Worm (Caenorhabditis elegans) whole organism, mixed stage, embryonic: ENCODE data around the gene T28A8.4.

ENCODE experiments used
- M03D4.4 ChIP-seq: sonication (generic microtip); optimal IDR thresholded peaks from 2 replicates; lab custom pipeline; 2017; ENCODE audit warnings: mild to moderate bottlenecking, missing genetic modification characterization, missing compliant biosample characterization
- bed-3 ChIP-seq: fragments of 200-800 bp; sonication (Bioruptor generic); optimal IDR thresholded peaks from 3 replicates; lab custom pipeline; 2018; ENCODE audit warnings: mild to moderate bottlenecking, missing genetic modification characterization, moderate library complexity, missing compliant biosample characterization
- blmp-1 ChIP-seq: fragments of 150-350 bp; optimal IDR thresholded peaks from 2 replicates; lab custom pipeline; 2014; ENCODE audit warnings: missing biosample characterization, missing genetic modification characterization
- ceh-39 ChIP-seq: fragments of 150-350 bp; optimal IDR thresholded peaks from 2 replicates; lab custom pipeline; 2014; ENCODE audit warnings: missing biosample characterization, missing genetic modification characterization
- ceh-43 ChIP-seq: fragments of 200-800 bp; sonication (Bioruptor generic); optimal IDR thresholded peaks from 2 replicates; lab custom pipeline; 2018; ENCODE audit warnings: mild to moderate bottlenecking, missing genetic modification characterization, moderate library complexity, missing compliant biosample characterization
- ces-1 ChIP-seq: fragments of 150-350 bp; optimal IDR thresholded peaks from 2 replicates; lab custom pipeline; 2014; ENCODE audit warnings: missing biosample characterization, missing genetic modification reagents, missing genetic modification characterization
- cnd-1 ChIP-seq: fragments of 200-800 bp; sonication (Bioruptor generic); optimal IDR thresholded peaks from 2 replicates; lab custom pipeline; 2018; ENCODE audit warnings: mild to moderate bottlenecking, missing genetic modification characterization, missing compliant biosample characterization
- drap-1 ChIP-seq: fragments of 200-800 bp; sonication (Bioruptor generic); optimal IDR thresholded peaks from 3 replicates; lab custom pipeline; 2018; ENCODE audit warnings: mild to moderate bottlenecking, missing genetic modification characterization, missing compliant biosample characterization
- elt-1 ChIP-seq: sonication (generic microtip); optimal IDR thresholded peaks from 2 replicates; lab custom pipeline; 2017; ENCODE audit warnings: missing genetic modification characterization, mild to moderate bottlenecking, missing compliant biosample characterization, antibody characterized with exemption, moderate library complexity, borderline replicate concordance; ENCODE audit not compliant: insufficient read depth
- elt-3 ChIP-seq: fragments of 150-350 bp; optimal IDR thresholded peaks from 2 replicates; lab custom pipeline; 2014; ENCODE audit warnings: missing biosample characterization, missing genetic modification characterization
- flh-1 ChIP-seq: fragments of 200-800 bp; sonication (Bioruptor generic); optimal IDR thresholded peaks from 2 replicates; lab custom pipeline; 2018; ENCODE audit warnings: mild to moderate bottlenecking, missing genetic modification characterization, moderate library complexity, missing compliant biosample characterization
- ham-2 ChIP-seq: fragments of 200-800 bp; sonication (Bioruptor generic); optimal IDR thresholded peaks from 2 replicates; lab custom pipeline; 2018; ENCODE audit warnings: mild to moderate bottlenecking, missing genetic modification characterization, missing compliant biosample characterization
- lin-32 ChIP-seq: fragments of 200-800 bp; sonication (Bioruptor generic); optimal IDR thresholded peaks from 2 replicates; lab custom pipeline; 2018; ENCODE audit warnings: mild to moderate bottlenecking, missing genetic modification characterization, missing compliant biosample characterization
- lsy-2 ChIP-seq: fragments of 150-350 bp; optimal IDR thresholded peaks from 2 replicates; lab custom pipeline; 2014; ENCODE audit warnings: missing biosample characterization, missing genetic modification characterization
- mab-5 ChIP-seq: fragments of 150-350 bp; optimal IDR thresholded peaks from 2 replicates; lab custom pipeline; 2014; ENCODE audit warnings: missing biosample characterization, missing genetic modification characterization
- mep-1 ChIP-seq: fragments of 150-350 bp; optimal IDR thresholded peaks from 2 replicates; lab custom pipeline; 2017; ENCODE audit warnings: missing biosample characterization, missing genetic modification reagents, missing genetic modification characterization, inconsistent platforms
- mls-2 ChIP-seq: sonication (generic microtip); optimal IDR thresholded peaks from 2 replicates; lab custom pipeline; 2016; ENCODE audit warnings: mild to moderate bottlenecking, missing genetic modification characterization, moderate library complexity, missing compliant biosample characterization
- nhr-12 ChIP-seq: fragments of 150-350 bp; optimal IDR thresholded peaks from 2 replicates; lab custom pipeline; 2014; ENCODE audit warnings: missing biosample characterization, missing genetic modification characterization
- nhr-2 ChIP-seq: fragments of 150-350 bp; optimal IDR thresholded peaks from 2 replicates; lab custom pipeline; 2014; ENCODE audit warnings: missing biosample characterization, missing genetic modification characterization
- nhr-237 ChIP-seq: fragments of 150-350 bp; optimal IDR thresholded peaks from 2 replicates; lab custom pipeline; 2014; ENCODE audit warnings: missing biosample characterization, missing genetic modification characterization
- nhr-28 ChIP-seq: fragments of 150-350 bp; optimal IDR thresholded peaks from 2 replicates; lab custom pipeline; 2014; ENCODE audit warnings: missing biosample characterization, missing genetic modification characterization
- nhr-76 ChIP-seq: sonication (generic microtip); optimal IDR thresholded peaks from 2 replicates; lab custom pipeline; 2017; ENCODE audit warnings: missing biosample characterization, missing genetic modification characterization
- pha-4 ChIP-seq: fragments of 150-350 bp; optimal IDR thresholded peaks from 2 replicates; lab custom pipeline; 2018; ENCODE audit warnings: missing biosample characterization, missing genetic modification reagents, missing genetic modification characterization
- sem-2 ChIP-seq: fragments of 200-800 bp; sonication (Bioruptor generic); optimal IDR thresholded peaks from 2 replicates; lab custom pipeline; 2018; ENCODE audit warnings: mild to moderate bottlenecking, missing genetic modification characterization, missing compliant biosample characterization
- snpc-4 ChIP-seq: fragments of 150-350 bp; optimal IDR thresholded peaks from 2 replicates; lab custom pipeline; 2014; ENCODE audit warnings: missing biosample characterization, missing genetic modification characterization
- sptf-1 ChIP-seq: sonication (generic microtip); optimal IDR thresholded peaks from 2 replicates; lab custom pipeline; 2017; ENCODE audit warnings: mild to moderate bottlenecking, missing genetic modification characterization, moderate library complexity, missing compliant biosample characterization
- tbx-8 ChIP-seq: fragments of 200-800 bp; sonication (Bioruptor generic); optimal IDR thresholded peaks from 2 replicates; lab custom pipeline; 2018; ENCODE audit warnings: mild to moderate bottlenecking, missing genetic modification characterization, moderate library complexity, missing compliant biosample characterization
- unc-120 ChIP-seq: sonication (generic microtip); optimal IDR thresholded peaks from 2 replicates; lab custom pipeline; 2017; ENCODE audit warnings: missing genetic modification characterization, missing compliant biosample characterization; ENCODE audit not compliant: poor library complexity, severe bottlenecking
- unc-39 ChIP-seq: fragments of 150-350 bp; optimal IDR thresholded peaks from 2 replicates; lab custom pipeline; 2014; ENCODE audit warnings: missing biosample characterization, missing genetic modification characterization
- unc-62 ChIP-seq: fragments of 150-350 bp; optimal IDR thresholded peaks from 2 replicates; lab custom pipeline; 2014; ENCODE audit warnings: missing biosample characterization, missing genetic modification reagents, missing genetic modification characterization
- zip-8 ChIP-seq: fragments of 150-350 bp; optimal IDR thresholded peaks from 2 replicates; lab custom pipeline; 2014; ENCODE audit warnings: missing biosample characterization, missing genetic modification characterization
- ztf-11 ChIP-seq: fragments of 150-350 bp; optimal IDR thresholded peaks from 2 replicates; lab custom pipeline; 2014; ENCODE audit warnings: missing biosample characterization, missing genetic modification characterization

The T28A8.4 gene

DNA sequence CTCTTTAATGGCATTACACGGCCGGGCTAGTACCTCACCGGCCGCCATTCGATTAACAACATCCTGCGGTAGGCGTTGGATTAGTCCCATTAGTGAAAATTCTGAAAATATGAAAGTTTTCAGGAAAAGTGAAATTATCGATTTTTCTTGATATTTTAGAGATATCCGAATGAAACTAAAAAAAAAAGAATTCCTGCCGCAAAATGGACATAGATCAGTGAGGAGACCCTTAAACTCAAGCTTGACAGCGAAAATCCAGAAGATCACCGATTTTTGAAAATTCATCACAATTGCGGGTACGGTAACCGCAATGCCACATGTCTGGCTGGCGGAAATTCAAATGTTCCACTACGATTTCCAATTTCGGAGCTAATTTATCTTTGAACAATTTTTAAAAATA is 11.0 kb downstream of the T28A8.4 start, which contains the start of gene mlh-1:
TSS of gene mlh-1 (minus strand) at position 101 of the 400 bp plus-strand sequence.
- TF ChIP-seq ces-1 (GFP tag; lab: Kevin White, UChicago) (peak; percentile 21), tbx-8 (GFP tag; lab: Kevin White, UChicago) (no peak), sem-2 (GFP tag; lab: Kevin White, UChicago) (no peak), ceh-43 (GFP tag; lab: Kevin White, UChicago) (no peak), unc-62 (GFP tag; lab: Kevin White, UChicago) (no peak)
- TF ChIP-seq, all 35 proteins: peak for 1

DNA sequence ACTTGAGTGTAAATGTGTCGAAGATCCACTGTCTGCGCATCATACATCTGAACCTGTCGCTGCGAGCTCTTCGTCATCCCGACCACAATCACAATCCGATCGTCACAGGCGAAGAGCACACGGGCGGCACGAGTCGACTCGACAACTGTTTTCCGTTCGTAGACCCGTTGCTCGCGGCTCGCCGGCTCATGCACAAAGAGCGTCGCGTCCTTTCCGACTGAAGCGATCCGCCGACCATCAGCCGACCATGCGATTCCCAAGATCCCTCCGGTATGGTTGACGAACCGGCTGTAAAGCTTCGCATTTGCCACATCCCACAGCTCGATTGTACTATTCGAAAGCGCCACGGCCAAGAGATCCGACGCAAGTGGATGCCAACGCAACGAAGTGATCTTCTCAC is 15.0 kb downstream of the T28A8.4 start:
- TF ChIP-seq snpc-4 (tag; lab: Kevin White, UChicago) (no peak), bed-3 (GFP tag; lab: Kevin White, UChicago) (no peak), nhr-2 (tag; lab: Kevin White, UChicago) (no peak), blmp-1 (tag; lab: Kevin White, UChicago) (no peak), lsy-2 (no peak), nhr-28 (tag; lab: Kevin White, UChicago) (no peak), flh-1 (no peak), lin-32 (no peak), nhr-237 (no peak), zip-8 (tag; lab: Kevin White, UChicago) (no peak), ceh-39 (tag; lab: Kevin White, UChicago) (no peak), M03D4.4 (tag; lab: Kevin White, UChicago) (no peak), unc-62 (GFP tag; lab: Kevin White, UChicago) (no peak), drap-1 (no peak)

DNA sequence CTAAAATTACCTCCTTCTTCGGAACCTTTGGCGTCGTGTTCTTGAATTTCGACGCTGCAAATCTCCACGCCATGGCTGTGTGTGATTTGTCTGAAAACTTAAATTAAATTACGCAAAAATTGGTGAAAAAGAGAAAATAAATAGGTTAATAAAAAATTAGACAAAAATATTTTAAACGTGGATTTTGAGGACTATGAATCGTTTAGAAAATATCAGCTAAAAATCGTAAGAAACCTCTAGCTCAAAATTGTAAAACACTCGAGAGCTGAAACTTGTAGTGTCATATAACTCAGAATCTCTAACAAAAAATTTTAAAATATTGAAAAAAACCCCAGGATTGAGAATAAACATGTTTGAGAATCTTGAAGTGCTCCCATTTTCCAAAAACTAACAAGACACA is 20.5 kb downstream of the T28A8.4 start, which contains the start of gene pod-1:
TSS of gene pod-1 (minus strand) at position 101 of the 400 bp plus-strand sequence.
- TF ChIP-seq unc-62 (GFP tag; lab: Kevin White, UChicago): no peak
- TF ChIP-seq nhr-2 (tag; lab: Kevin White, UChicago): no peak
- TF ChIP-seq lsy-2: no peak
- no peak for TF ChIP-seq ces-1 (GFP tag; lab: Kevin White, UChicago)
- TF ChIP-seq ztf-11 (tag; lab: Kevin White, UChicago): no peak
- TF ChIP-seq ceh-43 (GFP tag; lab: Kevin White, UChicago): no peak
- no peak for TF ChIP-seq mls-2 (tag; lab: Kevin White, UChicago)
- no peak for TF ChIP-seq blmp-1 (tag; lab: Kevin White, UChicago)
- no peak for TF ChIP-seq M03D4.4 (tag; lab: Kevin White, UChicago)
- no peak for TF ChIP-seq sem-2 (GFP tag; lab: Kevin White, UChicago)

DNA sequence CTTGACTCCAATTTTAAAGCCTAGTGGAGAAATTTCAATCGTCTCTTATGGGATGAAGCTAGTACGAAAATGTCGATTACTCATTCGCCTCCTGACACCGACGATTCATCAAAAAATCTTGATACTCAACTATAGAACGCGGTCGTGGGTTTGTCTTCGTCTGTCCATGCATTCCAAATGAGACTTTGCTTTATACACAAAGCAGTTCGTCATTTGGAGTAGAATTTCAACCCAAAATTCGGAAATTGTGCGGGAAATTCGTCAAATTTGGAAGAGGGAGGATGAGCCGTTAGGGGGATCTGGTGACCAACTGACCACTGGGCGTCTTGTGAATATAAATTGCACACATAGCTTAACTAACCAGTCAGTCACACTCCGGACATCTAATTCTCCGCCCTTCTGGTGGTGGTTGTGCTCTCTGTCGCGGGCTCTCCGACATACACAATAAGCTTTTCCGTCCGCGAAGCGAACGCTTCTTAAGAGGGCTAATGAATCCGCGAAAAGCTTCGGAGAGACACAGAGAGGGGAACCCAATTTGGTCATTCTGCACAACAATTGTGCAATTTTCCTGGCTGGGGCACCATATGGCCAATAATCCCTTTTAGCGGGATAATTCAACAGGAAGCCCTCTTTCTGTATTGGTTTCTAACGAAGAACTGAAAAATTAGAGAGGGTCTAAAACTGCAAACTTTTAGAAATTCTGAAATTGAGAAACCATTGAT is 21.8 kb downstream of the T28A8.4 start:
- no peak for TF ChIP-seq ham-2
- TF ChIP-seq sem-2 (GFP tag; lab: Kevin White, UChicago): no peak
- no peak for TF ChIP-seq elt-1 (tag; lab: Kevin White, UChicago)
- TF ChIP-seq ces-1 (GFP tag; lab: Kevin White, UChicago): peak; percentile 97
- TF ChIP-seq ceh-39 (tag; lab: Kevin White, UChicago): no peak
- no peak for TF ChIP-seq mep-1 (tag; lab: Kevin White, UChicago)
- peak; percentile 63 for TF ChIP-seq sptf-1 (tag; lab: Kevin White, UChicago)
- TF ChIP-seq nhr-237: no peak
- TF ChIP-seq M03D4.4 (tag; lab: Kevin White, UChicago): no peak
- peak; percentile 64 for TF ChIP-seq mls-2 (tag; lab: Kevin White, UChicago)
- TF ChIP-seq mab-5 (tag; lab: Kevin White, UChicago): no peak
- no peak for TF ChIP-seq tbx-8 (GFP tag; lab: Kevin White, UChicago)
- TF ChIP-seq snpc-4 (tag; lab: Kevin White, UChicago): no peak
- no peak for TF ChIP-seq nhr-12 (tag; lab: Kevin White, UChicago)
- no peak for TF ChIP-seq lsy-2
- peak; percentile 67 for TF ChIP-seq cnd-1 (tag; lab: Kevin White, UChicago)
- no peak for TF ChIP-seq bed-3 (GFP tag; lab: Kevin White, UChicago)
- TF ChIP-seq lin-32: peak; percentile 36
- TF ChIP-seq unc-120 (tag; lab: Kevin White, UChicago): no peak

DNA sequence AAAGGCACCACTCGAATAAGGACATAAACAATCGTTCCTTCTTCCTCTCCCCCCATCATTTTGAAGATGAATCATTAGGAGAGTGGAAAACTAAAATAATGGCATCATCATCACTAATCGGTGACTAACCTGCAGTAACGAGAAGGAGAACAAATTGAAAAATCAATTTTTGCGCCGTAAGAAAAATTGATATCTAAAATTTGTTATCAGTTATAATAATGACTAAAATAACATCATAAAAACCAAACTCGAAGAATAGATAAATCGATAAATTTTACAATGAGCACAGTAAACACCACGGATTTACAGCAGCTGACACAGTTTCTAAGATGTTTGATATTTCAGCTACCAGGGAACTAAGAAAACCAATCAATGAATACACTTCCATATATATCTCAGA is 22.7 kb downstream of the T28A8.4 start:
- TF ChIP-seq unc-62 (GFP tag; lab: Kevin White, UChicago) (no peak), mls-2 (tag; lab: Kevin White, UChicago) (no peak), sptf-1 (tag; lab: Kevin White, UChicago) (no peak), ceh-43 (GFP tag; lab: Kevin White, UChicago) (no peak), flh-1 (no peak), blmp-1 (tag; lab: Kevin White, UChicago) (no peak), snpc-4 (tag; lab: Kevin White, UChicago) (no peak), ztf-11 (tag; lab: Kevin White, UChicago) (no peak), unc-39 (no peak), nhr-12 (tag; lab: Kevin White, UChicago) (no peak), mab-5 (tag; lab: Kevin White, UChicago) (no peak), lsy-2 (no peak), nhr-76 (no peak), elt-3 (tag; lab: Kevin White, UChicago) (no peak), pha-4 (tag; lab: Kevin White, UChicago) (no peak), lin-32 (no peak), nhr-28 (tag; lab: Kevin White, UChicago) (no peak), sem-2 (GFP tag; lab: Kevin White, UChicago) (no peak), nhr-237 (no peak), M03D4.4 (tag; lab: Kevin White, UChicago) (no peak)
- TF ChIP-seq, all 35 proteins: peak for 0
